Fruit fly (Drosophila melanogaster): ENCODE measurements around the gene CG3987.

CG3987 gene

DNA sequence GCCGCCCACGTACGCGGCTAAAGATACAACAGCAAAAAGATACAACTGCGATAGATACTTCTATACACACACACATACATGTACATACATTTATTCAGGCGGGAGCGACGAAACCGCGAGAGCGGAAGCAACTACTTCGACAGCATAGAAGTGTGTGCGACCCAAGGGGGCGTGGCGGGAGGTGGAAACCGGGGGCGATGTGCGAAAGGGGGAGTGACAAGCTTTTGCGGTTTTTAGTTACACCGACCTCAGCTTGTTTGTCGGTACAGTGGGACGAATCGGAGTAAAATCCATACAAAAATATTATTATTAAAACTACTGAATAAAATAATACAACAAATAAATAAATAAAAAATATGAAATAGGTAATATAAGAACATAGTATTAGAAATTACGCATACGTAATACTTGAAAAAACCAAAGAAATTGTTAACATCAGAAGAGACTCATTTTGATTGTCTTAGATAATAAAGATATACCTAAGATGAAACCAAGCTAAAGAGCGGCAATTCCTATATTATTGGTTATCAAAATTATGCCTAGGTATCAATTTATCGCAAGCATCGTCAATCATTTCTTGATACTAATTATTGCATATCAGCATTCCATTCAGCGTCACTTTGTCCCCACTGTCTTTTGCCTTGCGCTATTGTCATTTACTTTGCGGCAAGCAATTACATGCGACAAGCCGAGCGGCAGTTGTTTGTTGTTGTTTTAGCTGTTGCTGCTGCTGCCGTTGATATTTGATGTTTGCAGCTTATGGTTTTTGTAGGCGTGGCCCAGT lies 10.9 kb upstream of the CG3987 start (continued):
- TF ChIP-seq CG30403 (GFP tag; optimal IDR thresholded peaks at IDR 0.05) = peak; percentile 28
- no peak for TF ChIP-seq CG9215 (GFP tag; IDR thresholded peaks at IDR 0.05)
- TF ChIP-seq Fer1 (GFP tag; optimal IDR thresholded peaks at IDR 0.05) = peak; percentile 32
- TF ChIP-seq pb (GFP tag; optimal IDR thresholded peaks at IDR 0.05) = no peak
- TF ChIP-seq danr (GFP tag; IDR thresholded peaks at IDR 0.05) = no peak
- no peak for TF ChIP-seq Spps (tag; optimal IDR thresholded peaks at IDR 0.05)
- TF ChIP-seq Hr39 (optimal IDR thresholded peaks at IDR 0.05) = no peak
- TF ChIP-seq CG15601 (tag; optimal IDR thresholded peaks at IDR 0.05) = no peak
- TF ChIP-seq mld (GFP tag; IDR thresholded peaks at IDR 0.05; ENCODE audit: partially characterized antibody) = no peak
- peak; percentile 26 for TF ChIP-seq CG13296 (GFP tag; optimal IDR thresholded peaks at IDR 0.05)
- TF ChIP-seq ab (GFP tag; optimal IDR thresholded peaks at IDR 0.05) = no peak
- no peak for TF ChIP-seq CG10274 (GFP tag; optimal IDR thresholded peaks at IDR 0.05)
- TF ChIP-seq insv (GFP tag; optimal IDR thresholded peaks at IDR 0.05) = no peak
- TF ChIP-seq Dip2 (GFP tag; IDR thresholded peaks at IDR 0.05) = no peak
- peak; percentile 25 for TF ChIP-seq CG10979 (tag; optimal IDR thresholded peaks at IDR 0.05)
- no peak for TF ChIP-seq CG5245 (GFP tag; optimal IDR thresholded peaks at IDR 0.05)
- peak; percentile 65 for TF ChIP-seq Oli (tag; optimal IDR thresholded peaks at IDR 0.05)
- TF ChIP-seq h (optimal IDR thresholded peaks at IDR 0.05) = no peak
- TF ChIP-seq run (tag; optimal IDR thresholded peaks at IDR 0.05) = no peak
- TF ChIP-seq CG14667 (GFP tag; IDR thresholded peaks at IDR 0.05) = no peak
- TF ChIP-seq tin (GFP tag; optimal IDR thresholded peaks at IDR 0.05) = no peak
- TF ChIP-seq Dip3 (GFP tag; optimal IDR thresholded peaks at IDR 0.05) = no peak
- peak; percentile 20; the same call in 1 of the 2 replicates for TF ChIP-seq E2f2 (GFP tag; IDR thresholded peaks at IDR 0.05)
- TF ChIP-seq Dfd (GFP tag; optimal IDR thresholded peaks at IDR 0.05) = no peak
- no peak for TF ChIP-seq onecut (GFP tag; IDR thresholded peaks at IDR 0.05)
- TF ChIP-seq CG13894 (tag; optimal IDR thresholded peaks at IDR 0.05) = peak; percentile 14
- no peak for TF ChIP-seq tna (GFP tag; IDR thresholded peaks at IDR 0.05; ENCODE audit: partially characterized antibody)
- TF ChIP-seq tx (GFP tag; optimal IDR thresholded peaks at IDR 0.05) = no peak
- no peak for TF ChIP-seq odd (GFP tag; optimal IDR thresholded peaks at IDR 0.05)
- TF ChIP-seq Scr (GFP tag; IDR thresholded peaks at IDR 0.05; ENCODE audit: partially characterized antibody) = no peak
- TF ChIP-seq ham (GFP tag; IDR thresholded peaks at IDR 0.05) = no peak
- TF ChIP-seq CG10654 (GFP tag; optimal IDR thresholded peaks at IDR 0.05) = peak; percentile 10
- TF ChIP-seq Meics (GFP tag; optimal IDR thresholded peaks at IDR 0.05) = peak; percentile 69
- no peak for TF ChIP-seq CG12942 (GFP tag; optimal IDR thresholded peaks at IDR 0.05)
- TF ChIP-seq bcd (GFP tag; optimal IDR thresholded peaks at IDR 0.05) = peak; percentile 47
- peak; percentile 35 for TF ChIP-seq Xbp1 (GFP tag; optimal IDR thresholded peaks at IDR 0.05)
- TF ChIP-seq pros (GFP tag; optimal IDR thresholded peaks at IDR 0.05) = no peak
- TF ChIP-seq HLH3B (GFP tag; IDR thresholded peaks at IDR 0.05) = no peak
- TF ChIP-seq CG31441 (GFP tag; IDR thresholded peaks at IDR 0.05) = peak; percentile 70
- TF ChIP-seq ssp (GFP tag; IDR thresholded peaks at IDR 0.05) = no peak
- TF ChIP-seq zfh2 (GFP tag; optimal IDR thresholded peaks at IDR 0.05) = no peak
- peak; percentile 29 for TF ChIP-seq org-1 (GFP tag; optimal IDR thresholded peaks at IDR 0.05)
- TF ChIP-seq Hr51 (GFP tag; optimal IDR thresholded peaks at IDR 0.05) = peak in 1 of 2 experiments; percentile 69
- no peak for TF ChIP-seq Atf3 (GFP tag; optimal IDR thresholded peaks at IDR 0.05)
- TF ChIP-seq zen2 (GFP tag; IDR thresholded peaks at IDR 0.05; ENCODE audit: partially characterized antibody) = no peak
- TF ChIP-seq dysf (GFP tag; IDR thresholded peaks at IDR 0.05) = peak; percentile 44; the same call in 1 of the 3 replicates
- no peak for TF ChIP-seq MESR4 (GFP tag; optimal IDR thresholded peaks at IDR 0.05)
- TF ChIP-seq CG17612 (GFP tag; IDR thresholded peaks at IDR 0.05) = no peak
- no peak for TF ChIP-seq tup (GFP tag; optimal IDR thresholded peaks at IDR 0.05)
- TF ChIP-seq CG5180 (GFP tag; optimal IDR thresholded peaks at IDR 0.05) = no peak
- TF ChIP-seq salm (tag; optimal IDR thresholded peaks at IDR 0.05) = no peak

All from whole organism, embryonic.